Fruit fly (Drosophila melanogaster): Measurements from ENCODE around the gene CG5758.

Gene CG5758

dm6 chr2L:18146618-18147099, 26.9 kb downstream of the CG5758 start:
- TF ChIP-seq CG4496 (GFP tag; IDR thresholded peaks at IDR 0.05), result no peak; the same call in 2 of the 3 replicates
- peak; percentile 17 for TF ChIP-seq CG34367 (tag; optimal IDR thresholded peaks at IDR 0.05)
- TF ChIP-seq CG14655 (GFP tag; optimal IDR thresholded peaks at IDR 0.05), result peak; percentile 66
- no peak for TF ChIP-seq CG12605 (GFP tag; IDR thresholded peaks at IDR 0.05)
- TF ChIP-seq CG17806 (tag; optimal IDR thresholded peaks at IDR 0.05), result peak; percentile 42
- TF ChIP-seq D1 (tag; optimal IDR thresholded peaks at IDR 0.05), result peak; percentile 8
- peak; percentile 15 for TF ChIP-seq Ets98B (GFP tag; IDR thresholded peaks at IDR 0.05)
- no peak for TF ChIP-seq CG13204 (GFP tag; optimal IDR thresholded peaks at IDR 0.05)
- TF ChIP-seq CG10348 (GFP tag; IDR thresholded peaks at IDR 0.05), result peak; percentile 30; the same call in 1 of the 2 replicates
- TF ChIP-seq CG8301 (tag; optimal IDR thresholded peaks at IDR 0.05), result peak; percentile 60
- TF ChIP-seq Pif1A (GFP tag; optimal IDR thresholded peaks at IDR 0.05), result peak; percentile 70
- TF ChIP-seq Snoo (tag; optimal IDR thresholded peaks at IDR 0.05), result no peak
- TF ChIP-seq EcR (GFP tag; optimal IDR thresholded peaks at IDR 0.05), result peak; percentile 19
- TF ChIP-seq Pif1B (GFP tag; optimal IDR thresholded peaks at IDR 0.05), result peak; percentile 60
- 0 out of 2 replicates have a peak, but pooled peaks have one; percentile 32 for TF ChIP-seq CG32121 (GFP tag; IDR thresholded peaks at IDR 0.05)
- TF ChIP-seq CG9948 (tag; optimal IDR thresholded peaks at IDR 0.05), result peak; percentile 60
- TF ChIP-seq CG15710 (tag; optimal IDR thresholded peaks at IDR 0.05), result peak; percentile 77
- TF ChIP-seq CG8159 (tag; optimal IDR thresholded peaks at IDR 0.05), result peak; percentile 78

DNA sequence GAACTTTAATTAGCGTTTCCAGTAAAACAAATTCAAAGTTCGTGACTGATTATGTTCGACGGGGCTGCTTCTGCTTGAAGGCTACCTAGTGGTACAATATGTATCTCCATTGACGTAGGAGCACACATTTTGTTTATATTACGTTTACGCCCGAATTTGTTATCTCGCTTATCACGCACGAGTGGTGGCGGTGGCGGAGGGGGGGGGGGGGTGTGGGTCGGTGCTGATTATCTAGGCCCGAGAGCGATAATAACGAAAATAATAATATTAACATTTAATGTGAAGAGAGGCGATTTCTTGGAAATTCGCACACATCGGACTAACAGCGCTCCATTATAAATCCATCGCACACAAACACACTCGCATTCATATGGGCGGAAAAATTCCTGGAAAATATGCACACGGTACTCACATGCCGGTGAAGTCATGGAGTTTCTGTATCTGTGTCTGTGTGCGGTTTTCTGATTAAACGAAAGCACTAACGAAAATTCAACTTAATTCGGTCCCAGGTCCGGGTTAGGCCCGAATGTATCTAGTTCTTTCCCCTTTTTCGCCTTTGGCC, 27.8 kb downstream of the CG5758 start:
- TF ChIP-seq fd96Ca (GFP tag; IDR thresholded peaks at IDR 0.05) (no peak), CG10348 (GFP tag; IDR thresholded peaks at IDR 0.05) (no peak), CG13204 (GFP tag; optimal IDR thresholded peaks at IDR 0.05) (no peak), Snoo (tag; optimal IDR thresholded peaks at IDR 0.05) (no peak), Pif1A (GFP tag; optimal IDR thresholded peaks at IDR 0.05) (no peak), CG15710 (tag; optimal IDR thresholded peaks at IDR 0.05) (no peak), CG9948 (tag; optimal IDR thresholded peaks at IDR 0.05) (no peak), Pif1B (GFP tag; optimal IDR thresholded peaks at IDR 0.05) (no peak), CG32121 (GFP tag; IDR thresholded peaks at IDR 0.05) (no peak), CG34367 (tag; optimal IDR thresholded peaks at IDR 0.05) (no peak), gl (tag; optimal IDR thresholded peaks at IDR 0.05) (no peak), EcR (GFP tag; optimal IDR thresholded peaks at IDR 0.05) (no peak), CG12605 (GFP tag; IDR thresholded peaks at IDR 0.05) (no peak), CG8301 (tag; optimal IDR thresholded peaks at IDR 0.05) (no peak), rn (GFP tag; IDR thresholded peaks at IDR 0.05) (no peak)

DNA sequence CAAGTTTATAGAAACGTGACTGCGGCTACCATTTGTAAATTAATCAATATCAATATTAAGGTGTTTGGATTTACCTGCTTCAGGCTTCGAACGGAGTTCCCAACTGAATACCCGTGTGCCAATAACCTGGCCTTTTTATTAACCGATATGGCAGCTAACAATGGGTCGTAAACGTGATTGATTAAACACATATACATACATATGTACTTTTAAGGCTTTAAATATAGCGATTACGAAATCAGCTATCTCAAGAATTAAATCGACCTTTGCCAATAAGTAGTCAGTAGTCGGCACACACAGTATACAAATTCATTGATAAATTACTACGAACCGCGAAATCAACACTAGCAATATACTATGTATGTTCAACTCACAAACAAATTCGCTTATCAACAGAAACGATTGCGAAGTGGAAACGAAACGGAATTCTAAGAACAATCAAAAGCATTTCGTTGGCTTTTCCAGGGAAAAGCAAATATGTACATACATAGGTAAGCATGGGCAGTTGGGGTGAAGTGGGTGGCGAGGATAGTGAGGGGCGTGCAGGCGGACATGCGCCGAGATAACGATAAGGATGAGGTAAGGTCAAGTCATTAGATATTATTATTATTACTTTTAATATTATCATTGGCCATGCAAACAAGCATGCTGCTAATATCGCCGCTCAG, 28.9 kb downstream of the CG5758 start:
- TF ChIP-seq CG8159 (tag; optimal IDR thresholded peaks at IDR 0.05) (peak; percentile 25), CG32121 (GFP tag; IDR thresholded peaks at IDR 0.05) (0 out of 2 replicates have a peak, but pooled peaks have one; percentile 20), gl (tag; optimal IDR thresholded peaks at IDR 0.05) (peak; percentile 36), Ets98B (GFP tag; IDR thresholded peaks at IDR 0.05) (peak; percentile 26), CG13204 (GFP tag; optimal IDR thresholded peaks at IDR 0.05) (no peak)

- no peak for TF ChIP-seq Pif1A (GFP tag; optimal IDR thresholded peaks at IDR 0.05)
- TF ChIP-seq rn (GFP tag; IDR thresholded peaks at IDR 0.05), result no peak
- TF ChIP-seq gl (tag; optimal IDR thresholded peaks at IDR 0.05), result no peak
- no peak for TF ChIP-seq CG15710 (tag; optimal IDR thresholded peaks at IDR 0.05)
- TF ChIP-seq CG8301 (tag; optimal IDR thresholded peaks at IDR 0.05), result no peak
- no peak for TF ChIP-seq CG34367 (tag; optimal IDR thresholded peaks at IDR 0.05)
- no peak for TF ChIP-seq D1 (tag; optimal IDR thresholded peaks at IDR 0.05)
- TF ChIP-seq CG32121 (GFP tag; IDR thresholded peaks at IDR 0.05), result no peak
- TF ChIP-seq CG9948 (tag; optimal IDR thresholded peaks at IDR 0.05), result no peak
- no peak for TF ChIP-seq CG4496 (GFP tag; IDR thresholded peaks at IDR 0.05)
- no peak for TF ChIP-seq CG8159 (tag; optimal IDR thresholded peaks at IDR 0.05)
- TF ChIP-seq CG17806 (tag; optimal IDR thresholded peaks at IDR 0.05), result no peak
Measured at dm6 chr2L:18149903-18150302, 30.1 kb downstream of the CG5758 start.

DNA sequence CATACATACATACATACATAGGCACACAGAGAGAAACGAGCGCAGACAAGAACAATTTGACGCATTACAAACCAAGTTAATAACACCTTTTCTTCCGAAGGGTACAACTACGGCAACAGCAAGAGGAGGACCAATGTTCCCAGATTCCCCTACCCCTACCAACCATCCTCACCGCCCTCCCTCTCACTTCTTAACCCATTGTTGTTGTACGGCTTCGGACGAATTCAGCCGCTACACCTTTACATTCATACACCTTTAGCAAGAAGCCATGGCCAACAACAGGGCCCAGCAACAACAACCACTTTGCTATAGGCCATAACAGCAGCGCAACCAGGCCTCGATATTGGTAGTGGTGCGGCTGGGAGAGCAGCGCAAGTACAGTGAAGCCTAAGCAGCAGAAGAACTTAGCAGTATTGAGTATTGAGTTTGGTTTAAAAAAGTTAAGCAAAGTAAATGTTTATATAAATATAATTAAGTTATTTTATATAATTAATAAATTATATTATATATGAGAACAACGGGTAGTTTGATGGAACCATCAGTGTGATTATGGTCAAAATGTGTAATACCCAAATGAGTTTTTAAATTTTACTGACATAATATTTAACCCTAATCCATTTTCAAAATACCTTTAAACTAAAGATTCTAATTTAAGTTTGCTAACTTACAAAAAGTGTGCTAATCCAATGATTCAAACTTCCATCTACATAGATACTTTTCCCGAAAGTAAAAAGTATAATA, 30.8 kb downstream of the CG5758 start:
- TF ChIP-seq CG8159 (tag; optimal IDR thresholded peaks at IDR 0.05) (no peak), D1 (tag; optimal IDR thresholded peaks at IDR 0.05) (no peak), Ets98B (GFP tag; IDR thresholded peaks at IDR 0.05) (peak; percentile 20; the same call in 1 of the 2 replicates), CG12605 (GFP tag; IDR thresholded peaks at IDR 0.05) (0 out of 2 replicates have a peak, but pooled peaks have one; percentile 10), CG34367 (tag; optimal IDR thresholded peaks at IDR 0.05) (peak; percentile 23), Pif1A (GFP tag; optimal IDR thresholded peaks at IDR 0.05) (peak; percentile 54), fd96Ca (GFP tag; IDR thresholded peaks at IDR 0.05) (peak; percentile 81), CG32121 (GFP tag; IDR thresholded peaks at IDR 0.05) (peak; percentile 57; the same call in 1 of the 2 replicates), CG9948 (tag; optimal IDR thresholded peaks at IDR 0.05) (no peak), CG10348 (GFP tag; IDR thresholded peaks at IDR 0.05) (0 out of 2 replicates have a peak, but pooled peaks have one; percentile 22), CG14655 (GFP tag; optimal IDR thresholded peaks at IDR 0.05) (peak; percentile 41), gl (tag; optimal IDR thresholded peaks at IDR 0.05) (peak; percentile 92), CG13204 (GFP tag; optimal IDR thresholded peaks at IDR 0.05) (peak; percentile 92), Pif1B (GFP tag; optimal IDR thresholded peaks at IDR 0.05) (no peak), EcR (GFP tag; optimal IDR thresholded peaks at IDR 0.05) (peak; percentile 74), CG15710 (tag; optimal IDR thresholded peaks at IDR 0.05) (peak; percentile 18), rn (GFP tag; IDR thresholded peaks at IDR 0.05) (peak; percentile 30; the same call in 1 of the 2 replicates), CG4496 (GFP tag; IDR thresholded peaks at IDR 0.05) (peak; percentile 74), CG8301 (tag; optimal IDR thresholded peaks at IDR 0.05) (peak; percentile 49)

Measured in whole organism, pupa.